Worm (Caenorhabditis elegans) whole organism, L4 larva: Measurements from ENCODE around the gene CD4.8.

Source experiments
- F26F4.8 ChIP-seq: fragments of 200-800 bp; sonication (Bioruptor generic); conservative IDR thresholded peaks from 2 replicates; pipeline ENCODE4 v1.3.6; 2022; ENCODE audit warnings: missing genetic modification characterization, missing compliant biosample characterization
- T20F7.1 ChIP-seq: fragments of 200-800 bp; sonication (Bioruptor generic); optimal IDR thresholded peaks from 2 replicates; lab custom pipeline; 2018; ENCODE audit warnings: mild to moderate bottlenecking, missing genetic modification characterization, missing compliant biosample characterization
- Y5F2A.4 ChIP-seq: fragments of 200-800 bp; sonication (Bioruptor generic); optimal IDR thresholded peaks from 2 replicates; lab custom pipeline; 2018; ENCODE audit warnings: mild to moderate bottlenecking, missing genetic modification characterization, missing compliant biosample characterization
- aha-1 ChIP-seq: fragments of 150-350 bp; peaks from one replicate; lab custom pipeline; 2014; ENCODE audit warnings: missing biosample characterization, missing genetic modification characterization
- ceh-44 ChIP-seq: fragments of 200-800 bp; sonication (Bioruptor generic); IDR thresholded peaks from 2 replicates; pipeline ENCODE4 v1.3.6; 2022; ENCODE audit warnings: missing genetic modification reagents, missing genetic modification characterization, missing compliant biosample characterization
- ceh-62 ChIP-seq: sonication (generic microtip); optimal IDR thresholded peaks from 2 replicates; lab custom pipeline; 2017; ENCODE audit warnings: missing biosample characterization, missing genetic modification characterization
- ceh-82 ChIP-seq: sonication (generic microtip); optimal IDR thresholded peaks from 2 replicates; lab custom pipeline; 2017; ENCODE audit warnings: missing biosample characterization, missing genetic modification characterization
- ctbp-1 ChIP-seq: fragments of 200-800 bp; sonication (Bioruptor generic); IDR thresholded peaks from 2 replicates; pipeline ENCODE4 v1.3.6; 2022; ENCODE audit warnings: missing genetic modification reagents, missing genetic modification characterization, missing compliant biosample characterization
- daf-8 ChIP-seq: fragments of 200-800 bp; sonication (Bioruptor generic); IDR thresholded peaks from 2 replicates; pipeline ENCODE4 v1.3.6; 2022; ENCODE audit warnings: missing genetic modification characterization, missing compliant biosample characterization
- egl-27 ChIP-seq: sonication (generic microtip); optimal IDR thresholded peaks from 3 replicates; lab custom pipeline; 2017; ENCODE audit warnings: missing biosample characterization, missing genetic modification reagents, missing genetic modification characterization
- egl-43 ChIP-seq: fragments of 200-800 bp; sonication (Bioruptor generic); IDR thresholded peaks from 2 replicates; pipeline ENCODE4 v1.3.6; 2022; ENCODE audit warnings: missing genetic modification reagents, missing genetic modification characterization, missing compliant biosample characterization
- fos-1 ChIP-seq: fragments of 150-350 bp; optimal IDR thresholded peaks from 2 replicates; lab custom pipeline; 2014; ENCODE audit warnings: missing biosample characterization, missing genetic modification characterization
- lin-1 ChIP-seq: fragments of 200-800 bp; sonication (Bioruptor generic); IDR thresholded peaks from 2 replicates; pipeline ENCODE4 v1.3.6; 2022; ENCODE audit warnings: missing genetic modification reagents, missing genetic modification characterization, missing compliant biosample characterization
- lin-15B ChIP-seq: fragments of 150-350 bp; sonication (generic microtip); optimal IDR thresholded peaks from 3 replicates; lab custom pipeline; 2014; ENCODE audit warnings: missing biosample characterization, missing genetic modification characterization
- lin-29 ChIP-seq: fragments of 200-800 bp; sonication (Bioruptor generic); IDR thresholded peaks from 2 replicates; pipeline ENCODE4 v1.3.6; 2022; ENCODE audit warnings: missing genetic modification reagents, missing genetic modification characterization, missing compliant biosample characterization
- lin-38 ChIP-seq: fragments of 200-800 bp; sonication (Bioruptor generic); IDR thresholded peaks from 2 replicates; pipeline ENCODE4 v1.3.6; 2022; ENCODE audit warnings: missing genetic modification reagents, missing genetic modification characterization, missing compliant biosample characterization
- lin-39 ChIP-seq: fragments of 150-350 bp; optimal IDR thresholded peaks from 2 replicates; lab custom pipeline; 2014; ENCODE audit warnings: missing biosample characterization, missing genetic modification reagents, missing genetic modification characterization
- lir-3 ChIP-seq: sonication (generic microtip); optimal IDR thresholded peaks from 2 replicates; lab custom pipeline; 2016; ENCODE audit warnings: mild to moderate bottlenecking, missing genetic modification characterization, missing compliant biosample characterization
- mxl-3 ChIP-seq: fragments of 200-800 bp; sonication (Bioruptor generic); optimal IDR thresholded peaks from 2 replicates; lab custom pipeline; 2018; ENCODE audit warnings: mild to moderate bottlenecking, missing genetic modification characterization, missing compliant biosample characterization
- nhr-10 ChIP-seq: fragments of 150-350 bp; optimal IDR thresholded peaks from 2 replicates; lab custom pipeline; 2014; ENCODE audit warnings: missing biosample characterization, missing genetic modification characterization
- nhr-111 ChIP-seq: fragments of 200-800 bp; sonication (Bioruptor generic); optimal IDR thresholded peaks from 2 replicates; lab custom pipeline; 2018; ENCODE audit warnings: mild to moderate bottlenecking, missing genetic modification characterization, missing compliant biosample characterization
- nhr-237 ChIP-seq: sonication (generic microtip); optimal IDR thresholded peaks from 2 replicates; lab custom pipeline; 2017; ENCODE audit warnings: missing biosample characterization, missing genetic modification characterization
- nhr-25 ChIP-seq: sonication (generic microtip); optimal IDR thresholded peaks from 2 replicates; lab custom pipeline; 2017; ENCODE audit warnings: missing genetic modification characterization, mild to moderate bottlenecking, missing compliant biosample characterization, antibody characterized with exemption, moderate library complexity, borderline replicate concordance; ENCODE audit not compliant: insufficient read depth
- nhr-41 ChIP-seq: fragments of 200-800 bp; sonication (Bioruptor generic); IDR thresholded peaks from 2 replicates; pipeline ENCODE4 v1.3.6; 2022; ENCODE audit warnings: missing genetic modification reagents, missing genetic modification characterization, missing compliant biosample characterization
- nhr-48 ChIP-seq: sonication (generic microtip); optimal IDR thresholded peaks from 2 replicates; lab custom pipeline; 2016; ENCODE audit warnings: mild to moderate bottlenecking, missing genetic modification characterization, missing compliant biosample characterization
- nhr-6 ChIP-seq: fragments of 150-350 bp; optimal IDR thresholded peaks from 2 replicates; lab custom pipeline; 2014; ENCODE audit warnings: missing biosample characterization, missing genetic modification characterization
- nhr-76 ChIP-seq: fragments of 150-350 bp; optimal IDR thresholded peaks from 2 replicates; lab custom pipeline; 2014; ENCODE audit warnings: missing biosample characterization, missing genetic modification characterization
- nhr-77 ChIP-seq: fragments of 150-350 bp; optimal IDR thresholded peaks from 2 replicates; lab custom pipeline; 2014; ENCODE audit warnings: missing biosample characterization, missing genetic modification characterization
- pha-4 ChIP-seq, 2 experiments: fragments of 150-350 bp in 1 of 2; fragments of 200-800 bp in 1 of 2; sonication (Bioruptor generic) in 1 of 2; IDR thresholded peaks in 1 of 2; optimal IDR thresholded peaks in 1 of 2; 2 replicates each; pipeline versions ENCODE4 v1.3.6 to Lab custom; 2014 to 2022; ENCODE audit warnings: missing genetic modification characterization in 2 of 2, missing genetic modification reagents in 2 of 2, missing biosample characterization in 1 of 2, missing compliant biosample characterization in 1 of 2
- rbr-2 ChIP-seq: sonication (generic microtip); optimal IDR thresholded peaks from 2 replicates; lab custom pipeline; 2016; ENCODE audit warnings: missing genotype, missing genetic modification characterization, missing compliant biosample characterization
- saeg-2 ChIP-seq: fragments of 200-800 bp; sonication (Bioruptor generic); IDR thresholded peaks from 2 replicates; pipeline ENCODE4 v1.3.6; 2022; ENCODE audit warnings: missing genetic modification reagents, missing genetic modification characterization, missing compliant biosample characterization
- sdz-12 ChIP-seq: fragments of 200-800 bp; sonication (Bioruptor generic); optimal IDR thresholded peaks from 2 replicates; lab custom pipeline; 2018; ENCODE audit warnings: mild to moderate bottlenecking, missing genetic modification characterization, missing compliant biosample characterization
- set-16 ChIP-seq: fragments of 200-800 bp; sonication (Bioruptor generic); IDR thresholded peaks from 2 replicates; pipeline ENCODE4 v1.3.6; 2022; ENCODE audit warnings: missing genetic modification reagents, missing genetic modification characterization, missing compliant biosample characterization
- tag-97 ChIP-seq: fragments of 200-800 bp; sonication (Bioruptor generic); IDR thresholded peaks from 2 replicates; pipeline ENCODE4 v1.3.6; 2022; ENCODE audit warnings: missing genetic modification characterization, missing compliant biosample characterization
- unc-62 ChIP-seq, 3 experiments: fragments of 150-350 bp in 1 of 3; sonication (generic microtip); optimal IDR thresholded peaks in 2 of 3; peaks in 1 of 3; 1 replicate in 1 of 3; 2 replicates in 2 of 3; lab custom pipeline; 2014 to 2017; ENCODE audit warnings: missing biosample characterization in 3 of 3, missing genetic modification characterization in 3 of 3, missing genetic modification reagents in 3 of 3, missing genotype in 1 of 3
- zfp-2 ChIP-seq: sonication (generic microtip); optimal IDR thresholded peaks from 2 replicates; lab custom pipeline; 2016; ENCODE audit warnings: mild to moderate bottlenecking, missing genetic modification characterization, missing compliant biosample characterization
- zfp-3 ChIP-seq: fragments of 200-800 bp; sonication (Bioruptor generic); conservative IDR thresholded peaks from 2 replicates; pipeline ENCODE4 v1.3.6; 2022; ENCODE audit warnings: missing genetic modification reagents, missing genetic modification characterization, missing compliant biosample characterization
- zip-2 ChIP-seq: fragments of 150-350 bp; optimal IDR thresholded peaks from 2 replicates; lab custom pipeline; 2014; ENCODE audit warnings: missing biosample characterization, missing genetic modification characterization

CD4.8 gene

ce11 chrV:5617301-5617700 is 16.1 kb upstream of the CD4.8 start, which contains the start of gene M03E7.2 (continued):
- TF ChIP-seq lin-39 (no peak), nhr-41 (no peak), ceh-44 (GFP tag; lab: Robert Waterston, UW) (no peak)

DNA sequence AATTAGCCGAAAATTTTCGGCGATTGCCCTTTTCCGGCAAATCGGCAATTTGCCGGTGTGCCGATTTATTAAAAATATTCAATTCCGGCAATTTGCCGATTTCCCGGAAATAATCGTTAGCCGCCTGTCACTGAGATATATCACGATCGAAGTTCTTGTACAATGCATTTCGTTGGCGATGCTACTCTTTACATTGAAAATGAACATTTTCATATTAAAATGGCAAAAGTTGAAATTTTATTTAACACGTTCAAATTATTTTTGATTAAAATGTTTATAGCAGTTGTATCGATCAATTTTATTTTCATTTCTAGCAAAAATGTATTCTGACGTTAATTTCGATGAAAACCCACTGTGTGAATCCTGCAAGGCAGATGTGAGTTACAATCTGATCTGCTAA is 13.6 kb upstream of the CD4.8 start, which contains the start of gene M03E7.3:
TSS of gene M03E7.3 (plus strand) at position 301 of the 400 bp plus-strand sequence.
- TF ChIP-seq zip-2 (tag; lab: Kevin White, UChicago) (no peak), lir-3 (tag; lab: Kevin White, UChicago) (no peak), nhr-237 (tag; lab: Kevin White, UChicago) (no peak), egl-43 (GFP tag; lab: Robert Waterston, UW) (no peak), lin-15B (tag; lab: Kevin White, UChicago) (no peak)

DNA sequence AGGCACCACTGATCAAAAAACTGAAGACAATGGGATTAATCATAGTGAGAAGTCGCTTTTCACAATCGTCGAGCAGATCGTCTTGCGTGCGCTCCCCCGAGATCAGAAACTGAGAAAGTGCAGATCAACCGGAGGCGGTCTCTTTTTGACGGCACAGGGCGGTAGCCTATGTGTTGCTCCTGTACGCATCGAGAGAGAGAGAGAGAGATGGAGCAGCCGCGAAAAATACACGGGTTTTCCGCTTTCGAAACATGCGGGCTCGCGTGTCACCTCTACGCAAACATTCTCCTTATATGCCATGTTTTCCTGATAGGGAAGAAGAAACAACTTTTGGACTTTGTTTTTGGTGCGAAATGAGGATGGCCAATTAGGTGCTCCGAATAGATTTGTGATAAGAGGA is 11.9 kb upstream of the CD4.8 start, which contains the start of gene lrpc-1:
TSS of gene lrpc-1 (minus strand) at position 101 of the 400 bp plus-strand sequence.
- TF ChIP-seq lin-1 (GFP tag; lab: Robert Waterston, UW), result no peak
- TF ChIP-seq fos-1 (tag; lab: Kevin White, UChicago), result no peak
- no peak for TF ChIP-seq mxl-3 (GFP tag; lab: Kevin White, UChicago)
- TF ChIP-seq unc-62 (GFP tag; optimal IDR thresholded peaks at IDR 0.05 in 1 of 2; lab: Kevin White, UChicago), result no peak
- no peak for TF ChIP-seq unc-62 (tag; optimal IDR thresholded peaks at IDR 0.05; lab: Kevin White, UChicago)

DNA sequence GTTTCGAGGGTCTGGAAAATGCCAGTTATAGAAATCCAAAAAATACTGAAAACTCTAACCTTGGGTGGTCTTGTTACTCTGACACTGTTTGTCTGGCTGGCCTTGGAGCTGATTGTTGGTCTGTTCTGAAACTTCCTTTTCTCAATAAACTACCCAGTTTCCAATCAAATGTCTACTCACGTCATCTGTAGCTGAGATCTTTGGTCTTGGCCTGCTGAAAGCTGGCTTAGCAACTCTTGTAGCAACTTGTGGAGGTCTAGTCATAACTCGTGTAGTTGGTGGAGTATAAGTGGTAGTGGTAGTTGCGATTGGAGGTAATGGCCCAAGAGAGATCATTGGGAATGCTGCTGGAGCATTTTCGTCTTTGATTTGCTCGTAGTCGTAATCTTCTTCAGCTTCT is 9.0 kb upstream of the CD4.8 start:
- TF ChIP-seq tag-97 (GFP tag; lab: Robert Waterston, UW) (no peak), unc-62 (GFP tag; optimal IDR thresholded peaks at IDR 0.05 in 1 of 2; lab: Kevin White, UChicago) (peak in 1 of 2 experiments; percentile 91), unc-62 (tag; optimal IDR thresholded peaks at IDR 0.05; lab: Kevin White, UChicago) (no peak)

DNA sequence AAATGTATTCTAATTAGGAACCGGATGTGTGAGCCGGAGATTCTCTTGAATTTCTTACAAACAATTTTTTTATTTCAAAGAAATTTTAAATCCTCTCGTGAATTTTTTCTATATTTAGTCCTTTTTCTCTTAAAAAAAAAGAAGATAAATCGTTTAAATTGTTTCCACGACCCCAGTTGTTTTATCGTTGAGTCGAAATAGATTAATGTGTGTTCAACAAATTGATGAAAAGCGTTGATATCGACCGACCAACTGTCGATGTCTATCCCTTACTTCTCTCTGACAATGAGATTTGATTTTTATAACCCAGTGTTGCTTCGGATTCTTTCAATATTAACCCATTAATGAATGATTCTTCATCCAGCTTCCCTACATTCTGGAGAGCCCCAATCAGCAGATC is 5.1 kb upstream of the CD4.8 start, which contains the start of gene CD4.1:
TSS of gene CD4.1 (plus strand) at position 301 of the 400 bp plus-strand sequence.
- TF ChIP-seq lin-29 (GFP tag; lab: Robert Waterston, UW), result no peak
- TF ChIP-seq nhr-237 (tag; lab: Kevin White, UChicago), result no peak
- no peak for TF ChIP-seq nhr-76 (tag; lab: Kevin White, UChicago)
- TF ChIP-seq daf-8 (GFP tag; lab: Robert Waterston, UW), result no peak
- no peak for TF ChIP-seq ceh-62 (tag; lab: Kevin White, UChicago)
- TF ChIP-seq ceh-82 (tag; lab: Kevin White, UChicago), result no peak
- TF ChIP-seq rbr-2 (tag; lab: Kevin White, UChicago), result no peak
- TF ChIP-seq sdz-12, result no peak
- no peak for TF ChIP-seq zfp-3
- no peak for TF ChIP-seq nhr-10 (tag; lab: Kevin White, UChicago)
- no peak for TF ChIP-seq lin-38
- no peak for TF ChIP-seq ceh-44 (GFP tag; lab: Robert Waterston, UW)
- no peak for TF ChIP-seq lin-1 (GFP tag; lab: Robert Waterston, UW)
- no peak for TF ChIP-seq nhr-77 (tag; lab: Kevin White, UChicago)

- TF ChIP-seq set-16 (GFP tag; lab: Robert Waterston, UW) (peak; percentile 28; the same call in 1 of the 2 replicates), aha-1 (peak; percentile 28)
Observed at ce11 chrV:5602407-5602806, 1.2 kb upstream of the CD4.8 start.

DNA sequence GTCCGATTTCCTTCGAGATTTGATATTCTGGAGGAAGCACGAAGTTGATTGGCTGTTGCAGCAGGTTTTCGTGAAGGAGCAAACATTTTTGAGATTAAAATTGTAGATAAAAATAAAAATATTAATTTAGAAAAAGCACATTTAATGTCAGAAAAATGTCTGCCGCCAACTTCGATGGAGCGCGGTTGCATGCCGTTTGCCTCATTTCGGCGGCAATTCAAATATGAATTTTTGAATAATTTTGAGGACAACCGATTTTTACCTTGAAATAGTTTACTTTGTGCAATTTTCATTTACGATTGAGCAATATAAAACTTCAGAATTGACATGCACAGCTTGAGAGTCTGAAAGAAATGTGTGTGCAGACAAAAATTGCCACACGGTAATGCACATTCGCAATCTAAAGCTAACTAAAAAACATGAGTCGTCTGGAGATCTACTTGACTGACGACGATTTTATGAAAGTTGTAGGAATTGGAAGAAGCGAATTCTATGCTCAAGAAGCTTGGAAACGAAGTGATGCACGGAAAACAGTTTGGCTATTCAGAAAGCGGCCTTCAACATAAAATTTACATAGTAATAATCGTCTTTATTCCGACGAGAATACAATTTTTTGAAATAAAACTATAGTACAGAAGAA is 4.7 kb downstream of the CD4.8 start, which contains the start of gene zhit-1:
TSS of gene zhit-1 (minus strand) at position 161 of the 640 bp plus-strand sequence.
- TF ChIP-seq pha-4 (GFP tag; IDR thresholded peaks at IDR 0.05; lab: Robert Waterston, UW) (no peak), pha-4 (tag; optimal IDR thresholded peaks at IDR 0.05; lab: Kevin White, UChicago) (peak; percentile 15), nhr-111 (GFP tag; lab: Kevin White, UChicago) (no peak), saeg-2 (no peak), tag-97 (GFP tag; lab: Robert Waterston, UW) (no peak), Y5F2A.4 (GFP tag; lab: Kevin White, UChicago) (no peak), nhr-48 (no peak), nhr-6 (tag; lab: Kevin White, UChicago) (peak; percentile 56), nhr-25 (no peak), sdz-12 (no peak), T20F7.1 (no peak), egl-27 (no peak), zfp-2 (no peak), lin-29 (GFP tag; lab: Robert Waterston, UW) (no peak), F26F4.8 (GFP tag; lab: Robert Waterston, UW) (no peak), ceh-44 (GFP tag; lab: Robert Waterston, UW) (no peak), ctbp-1 (GFP tag; lab: Robert Waterston, UW) (no peak)
